Worm (Caenorhabditis elegans): ENCODE measurements around the gene col-88.

The col-88 gene

ce11 chrIII:89155-89554 lies 48.3 kb downstream of the col-88 start (continued):
- TF ChIP-seq tra-1 (GFP tag; IDR thresholded peaks at IDR 0.05) (peak; percentile 48; the same call in 1 of the 2 replicates), ceh-20 (GFP tag; IDR thresholded peaks at IDR 0.05) (0 out of 2 replicates have a peak, but pooled peaks have one; percentile 44), lin-39 (tag; optimal IDR thresholded peaks at IDR 0.05) (no peak), nhr-76 (tag; optimal IDR thresholded peaks at IDR 0.05) (no peak)

Measured in whole organism, L4 larva.